ENCODE assay signal across 1 fruit fly cellular context in genomic region chr3L:14624425-14625309, dm6.
TF ChIP-seq lines count a peak whose summit lies in the region.

No protein-coding gene starts in this region.

TF ChIP-seq in whole organism, embryonic, 481 proteins besides CTCF, POLR2A, EP300 and RAD21 (continued from another document):
- TF ChIP-seq CG2678 (tag; optimal IDR thresholded peaks at IDR 0.05; lab: Kevin White, UChicago) = peak; percentile 3
- peak; percentile 7 for TF ChIP-seq CG6813 (GFP tag; optimal IDR thresholded peaks at IDR 0.05; lab: Kevin White, UChicago)
- TF ChIP-seq CG17912 (GFP tag; optimal IDR thresholded peaks at IDR 0.05; lab: Kevin White, UChicago) = no peak
- TF ChIP-seq CG2199 (GFP tag; IDR thresholded peaks at IDR 0.05; lab: Robert Waterston, UW) = no peak
- no peak for TF ChIP-seq Asciz (GFP tag; optimal IDR thresholded peaks at IDR 0.05; lab: Kevin White, UChicago)
- peak; percentile 65 for TF ChIP-seq nom (GFP tag; optimal IDR thresholded peaks at IDR 0.05; lab: Kevin White, UChicago)
- no peak for TF ChIP-seq bab2 (GFP tag; optimal IDR thresholded peaks at IDR 0.05; lab: Kevin White, UChicago)
- TF ChIP-seq CG17359 (tag; optimal IDR thresholded peaks at IDR 0.05; lab: Kevin White, UChicago) = no peak
- TF ChIP-seq vvl (GFP tag; IDR thresholded peaks at IDR 0.05; lab: Robert Waterston, UW) = peak; percentile 71
- peak; percentile 54 to 74 for TF ChIP-seq Trl (optimal IDR thresholded peaks at IDR 0.05; lab: Kevin White, UChicago)
- TF ChIP-seq Trl (GFP tag; optimal IDR thresholded peaks at IDR 0.05; lab: Kevin White, UChicago) = no peak
- TF ChIP-seq bsh (GFP tag; optimal IDR thresholded peaks at IDR 0.05; lab: Kevin White, UChicago) = peak in 1 of 2 experiments; percentile 56
- no peak for TF ChIP-seq CG9876 (GFP tag; optimal IDR thresholded peaks at IDR 0.05; lab: Kevin White, UChicago)
- TF ChIP-seq lab (GFP tag; optimal IDR thresholded peaks at IDR 0.05; lab: Kevin White, UChicago) = peak; percentile 2
- no peak for TF ChIP-seq Sry-δ (GFP tag; optimal IDR thresholded peaks at IDR 0.05; lab: Kevin White, UChicago)
- TF ChIP-seq Lhr (GFP tag; optimal IDR thresholded peaks at IDR 0.05; lab: Kevin White, UChicago) = no peak
- TF ChIP-seq CG33557 (GFP tag; optimal IDR thresholded peaks at IDR 0.05; lab: Kevin White, UChicago) = no peak
- TF ChIP-seq pan (optimal IDR thresholded peaks at IDR 0.05; lab: Kevin White, UChicago) = no peak
- peak in 1 of 2 experiments; percentile 44 for TF ChIP-seq pan (GFP tag; optimal IDR thresholded peaks at IDR 0.05 in 1 of 2, IDR thresholded peaks at IDR 0.05 in 1 of 2)
- TF ChIP-seq sug (tag; optimal IDR thresholded peaks at IDR 0.05; lab: Kevin White, UChicago) = peak; percentile 66
